Worm (Caenorhabditis elegans): ENCODE measurements around the gene C47G2.3.

DNA sequence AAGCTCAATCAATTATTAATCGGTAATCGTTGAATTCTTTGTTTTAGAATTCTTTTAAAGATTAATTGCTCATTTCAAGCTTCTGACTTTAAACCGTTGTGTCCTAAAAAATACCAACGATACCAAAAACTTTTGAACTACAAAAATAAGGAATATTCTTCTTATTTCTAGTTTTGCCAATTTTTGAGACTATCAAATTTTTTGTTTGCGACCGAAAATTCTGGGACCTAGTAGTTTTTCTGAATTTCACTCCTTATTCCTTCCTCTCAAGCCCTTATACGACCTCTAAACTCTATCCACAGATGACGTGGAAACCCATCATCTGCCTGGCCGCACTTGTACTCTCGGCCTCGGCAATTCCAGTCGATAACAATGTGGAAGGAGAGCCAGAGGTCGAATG lies 21.1 kb downstream of the C47G2.3 start, which contains the start of gene cut-1:
- TF ChIP-seq lin-15B (tag; optimal IDR thresholded peaks at IDR 0.05) (no peak), pha-4 (tag; optimal IDR thresholded peaks at IDR 0.05) (no peak), nhr-12 (tag; optimal IDR thresholded peaks at IDR 0.05) (no peak), aly-2 (tag; optimal IDR thresholded peaks at IDR 0.05) (no peak), ama-1 (optimal IDR thresholded peaks at IDR 0.05) (no peak)

Data from whole organism, L3 larva.